Worm (Caenorhabditis elegans) whole organism, L1 larva: Measurements from ENCODE around the gene rde-4.

Source experiments
- C04F5.9 ChIP-seq: sonication (generic microtip); optimal IDR thresholded peaks from 2 replicates; lab custom pipeline; 2016; ENCODE audit warnings: missing genetic modification characterization, missing compliant biosample characterization
- C16A3.4 ChIP-seq: fragments of 150-350 bp; optimal IDR thresholded peaks from 2 replicates; lab custom pipeline; 2014; ENCODE audit warnings: missing biosample characterization, missing genetic modification characterization
- C34B4.2 ChIP-seq: sonication (generic microtip); optimal IDR thresholded peaks from 2 replicates; lab custom pipeline; 2017; ENCODE audit warnings: mild to moderate bottlenecking, missing genetic modification characterization, missing compliant biosample characterization
- Y116A8C.19 ChIP-seq: sonication (generic microtip); optimal IDR thresholded peaks from 2 replicates; lab custom pipeline; 2016; ENCODE audit warnings: missing compliant biosample characterization, missing genetic modification characterization, borderline replicate concordance
- aly-2 ChIP-seq: fragments of 150-350 bp; optimal IDR thresholded peaks from 2 replicates; lab custom pipeline; 2014; ENCODE audit warnings: missing biosample characterization, missing genetic modification characterization
- ama-1 ChIP-seq: fragments of 150-350 bp; optimal IDR thresholded peaks from 2 replicates; lab custom pipeline; 2014
- ceh-82 ChIP-seq, 3 experiments: fragments of 150-350 bp in 1 of 3; sonication (generic microtip) in 2 of 3; optimal IDR thresholded peaks; 2 replicates each; lab custom pipeline; 2014 to 2017; ENCODE audit warnings: missing biosample characterization in 3 of 3, missing genetic modification characterization in 3 of 3
- ceh-88 ChIP-seq: fragments of 200-800 bp; sonication (Bioruptor generic); IDR thresholded peaks from 2 replicates; pipeline ENCODE4 v1.3.6; 2022; ENCODE audit warnings: missing genetic modification characterization, missing compliant biosample characterization
- dsc-1 ChIP-seq: sonication (generic microtip); optimal IDR thresholded peaks from 2 replicates; lab custom pipeline; 2016; ENCODE audit warnings: mild to moderate bottlenecking, missing genetic modification characterization, missing compliant biosample characterization
- efl-1 ChIP-seq, 4 experiments: fragments of 150-350 bp; optimal IDR thresholded peaks in 3 of 4; peaks in 1 of 4; 1 replicate in 1 of 4; 2 replicates in 3 of 4; lab custom pipeline; 2014; ENCODE audit warnings: missing biosample characterization in 2 of 4, missing genetic modification characterization in 2 of 4, missing genetic modification reagents in 2 of 4
- egl-27 ChIP-seq, 2 experiments: fragments of 150-350 bp in 1 of 2; sonication (generic microtip); optimal IDR thresholded peaks; 3 replicates each; lab custom pipeline; 2017 to 2018; ENCODE audit warnings: missing biosample characterization in 2 of 2, missing genetic modification characterization in 2 of 2, missing genetic modification reagents in 2 of 2
- elt-2 ChIP-seq: sonication (generic microtip); optimal IDR thresholded peaks from 2 replicates; lab custom pipeline; 2016; ENCODE audit warnings: missing genetic modification characterization, mild to moderate bottlenecking, inconsistent platforms, missing compliant biosample characterization, missing genetic modification reagents
- elt-3 ChIP-seq, 6 experiments: fragments of 150-350 bp in 1 of 6; sonication (generic microtip); optimal IDR thresholded peaks; 2 replicates each; lab custom pipeline; 2017 to 2018; ENCODE audit warnings: missing biosample characterization in 6 of 6, missing genetic modification characterization in 6 of 6, inconsistent platforms in 1 of 6
- ets-5 ChIP-seq: fragments of 200-800 bp; sonication (Bioruptor generic); IDR thresholded peaks from 2 replicates; pipeline ENCODE4 v1.3.6; 2022; ENCODE audit warnings: missing genetic modification characterization, missing compliant biosample characterization
- grh-1 ChIP-seq: fragments of 200-800 bp; sonication (Bioruptor generic); IDR thresholded peaks from 2 replicates; pipeline ENCODE4 v1.3.6; 2022; ENCODE audit warnings: missing genetic modification reagents, missing genetic modification characterization, missing compliant biosample characterization
- hpl-2 ChIP-seq: fragments of 150-350 bp; optimal IDR thresholded peaks from 2 replicates; lab custom pipeline; 2014; ENCODE audit warnings: missing biosample characterization, missing genetic modification reagents, missing genetic modification characterization
- lin-13 ChIP-seq: fragments of 150-350 bp; optimal IDR thresholded peaks from 2 replicates; lab custom pipeline; 2014; ENCODE audit warnings: missing biosample characterization, missing genetic modification reagents, missing genetic modification characterization
- lin-14 ChIP-seq: fragments of 200-800 bp; sonication (Bioruptor generic); optimal IDR thresholded peaks from 2 replicates; lab custom pipeline; 2018; ENCODE audit warnings: mild to moderate bottlenecking, missing genetic modification characterization, moderate library complexity, missing compliant biosample characterization
- lin-15B ChIP-seq: fragments of 150-350 bp; sonication (generic microtip); optimal IDR thresholded peaks from 3 replicates; lab custom pipeline; 2014; ENCODE audit warnings: missing biosample characterization, missing genetic modification characterization
- lin-35 ChIP-seq, 2 experiments: fragments of 150-350 bp; optimal IDR thresholded peaks; 2 replicates each; lab custom pipeline; 2014; ENCODE audit warnings: missing biosample characterization in 2 of 2, missing genetic modification characterization in 2 of 2, missing genetic modification reagents in 2 of 2
- lir-3 ChIP-seq: sonication (generic microtip); optimal IDR thresholded peaks from 2 replicates; lab custom pipeline; 2016; ENCODE audit warnings: mild to moderate bottlenecking, missing genetic modification characterization, moderate library complexity, missing compliant biosample characterization; ENCODE audit not compliant: poor library complexity
- lsy-2 ChIP-seq, 2 experiments: fragments of 150-350 bp; optimal IDR thresholded peaks; 2 replicates each; lab custom pipeline; 2014; ENCODE audit warnings: missing biosample characterization in 2 of 2, missing genetic modification characterization in 2 of 2
- nhr-11 ChIP-seq: fragments of 150-350 bp; optimal IDR thresholded peaks from 2 replicates; lab custom pipeline; 2014; ENCODE audit warnings: missing biosample characterization, missing genetic modification characterization
- nhr-12 ChIP-seq: sonication (generic microtip); optimal IDR thresholded peaks from 2 replicates; lab custom pipeline; 2017; ENCODE audit warnings: missing biosample characterization, missing genetic modification characterization
- nhr-19 ChIP-seq: fragments of 200-800 bp; sonication (Bioruptor generic); conservative IDR thresholded peaks from 2 replicates; pipeline ENCODE4 v1.3.6; 2022; ENCODE audit warnings: missing genetic modification characterization, missing compliant biosample characterization
- nhr-20 ChIP-seq: sonication (generic microtip); optimal IDR thresholded peaks from 2 replicates; lab custom pipeline; 2016; ENCODE audit warnings: mild to moderate bottlenecking, missing genetic modification characterization, missing compliant biosample characterization
- nhr-237 ChIP-seq: fragments of 150-350 bp; optimal IDR thresholded peaks from 2 replicates; lab custom pipeline; 2014; ENCODE audit warnings: missing biosample characterization, missing genetic modification characterization
- nhr-47 ChIP-seq: sonication (generic microtip); optimal IDR thresholded peaks from 2 replicates; lab custom pipeline; 2016; ENCODE audit warnings: mild to moderate bottlenecking, missing genetic modification characterization, moderate library complexity, missing compliant biosample characterization
- nhr-71 ChIP-seq: sonication (generic microtip); optimal IDR thresholded peaks from 2 replicates; lab custom pipeline; 2016; ENCODE audit warnings: mild to moderate bottlenecking, missing genetic modification characterization, moderate library complexity, missing compliant biosample characterization
- nhr-84 ChIP-seq: sonication (generic microtip); optimal IDR thresholded peaks from 2 replicates; lab custom pipeline; 2017; ENCODE audit warnings: missing biosample characterization, missing genetic modification characterization
- nhr-85 ChIP-seq: sonication (generic microtip); peaks from one replicate; lab custom pipeline; 2016; ENCODE audit warnings: missing genetic modification characterization, inconsistent platforms, missing compliant biosample characterization
- nhr-90 ChIP-seq: sonication (generic microtip); optimal IDR thresholded peaks from 2 replicates; lab custom pipeline; 2016; ENCODE audit warnings: mild to moderate bottlenecking, missing genetic modification characterization, missing compliant biosample characterization; ENCODE audit not compliant: poor library complexity
- pag-3 ChIP-seq: sonication (generic microtip); optimal IDR thresholded peaks from 2 replicates; lab custom pipeline; 2017; ENCODE audit warnings: missing genetic modification characterization, mild to moderate bottlenecking, missing compliant biosample characterization, antibody characterized with exemption, borderline replicate concordance; ENCODE audit not compliant: insufficient read depth
- pax-3 ChIP-seq: fragments of 200-800 bp; sonication (Bioruptor generic); optimal IDR thresholded peaks from 2 replicates; lab custom pipeline; 2018; ENCODE audit warnings: mild to moderate bottlenecking, missing genetic modification characterization, moderate library complexity, missing compliant biosample characterization
- skn-1 ChIP-seq: fragments of 150-350 bp; optimal IDR thresholded peaks from 2 replicates; lab custom pipeline; 2014; ENCODE audit warnings: missing biosample characterization, missing genetic modification characterization
- snpc-4 ChIP-seq: fragments of 150-350 bp; optimal IDR thresholded peaks from 2 replicates; lab custom pipeline; 2014; ENCODE audit warnings: missing biosample characterization, missing genetic modification characterization
- snu-23 ChIP-seq: sonication (generic microtip); optimal IDR thresholded peaks from 2 replicates; lab custom pipeline; 2016; ENCODE audit warnings: missing genetic modification characterization, missing compliant biosample characterization
- sptf-1 ChIP-seq: fragments of 150-350 bp; optimal IDR thresholded peaks from 2 replicates; lab custom pipeline; 2014; ENCODE audit warnings: missing biosample characterization, missing genetic modification characterization
- sup-37 ChIP-seq: fragments of 200-800 bp; sonication (Bioruptor generic); optimal IDR thresholded peaks from 2 replicates; lab custom pipeline; 2018; ENCODE audit warnings: mild to moderate bottlenecking, missing genetic modification characterization, missing compliant biosample characterization
- swsn-7 ChIP-seq: sonication (generic microtip); optimal IDR thresholded peaks from 2 replicates; lab custom pipeline; 2016; ENCODE audit warnings: missing genetic modification characterization, missing compliant biosample characterization
- unc-130 ChIP-seq: fragments of 150-350 bp; optimal IDR thresholded peaks from 2 replicates; lab custom pipeline; 2017; ENCODE audit warnings: missing biosample characterization, missing genetic modification characterization, inconsistent platforms
- unc-62 ChIP-seq: fragments of 150-350 bp; optimal IDR thresholded peaks from 2 replicates; lab custom pipeline; 2014; ENCODE audit warnings: missing biosample characterization, missing genetic modification reagents, missing genetic modification characterization
- unc-98 ChIP-seq: fragments of 200-800 bp; sonication (Bioruptor generic); IDR thresholded peaks from 2 replicates; pipeline ENCODE4 v1.3.6; 2022; ENCODE audit warnings: missing genetic modification characterization, missing compliant biosample characterization
- xbp-1 ChIP-seq: sonication (generic microtip); optimal IDR thresholded peaks from 2 replicates; lab custom pipeline; 2016; ENCODE audit warnings: missing genetic modification characterization, missing compliant biosample characterization
- zag-1 ChIP-seq: fragments of 150-350 bp; optimal IDR thresholded peaks from 2 replicates; lab custom pipeline; 2014; ENCODE audit warnings: missing biosample characterization, missing genetic modification characterization
- zip-4 ChIP-seq: fragments of 200-800 bp; sonication (Bioruptor generic); optimal IDR thresholded peaks from 2 replicates; lab custom pipeline; 2018; ENCODE audit warnings: mild to moderate bottlenecking, missing genetic modification characterization, moderate library complexity, missing compliant biosample characterization

The rde-4 gene

ce11 chrIII:10214540-10214979 is 3.9 kb downstream of the rde-4 start (continued):
- TF ChIP-seq ceh-82 (tag; optimal IDR thresholded peaks at IDR 0.05; lab: Kevin White, UChicago) (no peak), grh-1 (GFP tag; lab: Robert Waterston, UW) (peak; percentile 58), lin-35 (GFP tag; optimal IDR thresholded peaks at IDR 0.05; lab: Kevin White, UChicago) (peak in 1 of 2 experiments; percentile 62), ama-1 (lab: Kevin White, UChicago) (peak; percentile 86), aly-2 (tag; lab: Kevin White, UChicago) (peak; percentile 99), ets-5 (GFP tag; lab: Robert Waterston, UW) (no peak), nhr-90 (tag; lab: Kevin White, UChicago) (peak; percentile 69), sptf-1 (tag; lab: Kevin White, UChicago) (no peak), xbp-1 (tag; lab: Kevin White, UChicago) (peak; percentile 48), C34B4.2 (tag; lab: Kevin White, UChicago) (no peak), C16A3.4 (tag; lab: Kevin White, UChicago) (no peak), pax-3 (tag; lab: Kevin White, UChicago) (peak; percentile 59), sup-37 (peak; percentile 38), unc-62 (no peak), dsc-1 (peak; percentile 10), egl-27 (tag; optimal IDR thresholded peaks at IDR 0.05; lab: Kevin White, UChicago) (no peak), nhr-20 (tag; lab: Kevin White, UChicago) (peak; percentile 45), zip-4 (GFP tag; lab: Kevin White, UChicago) (no peak), nhr-19 (GFP tag; lab: Robert Waterston, UW) (peak; percentile 61), nhr-12 (tag; lab: Kevin White, UChicago) (no peak), hpl-2 (GFP tag; lab: Kevin White, UChicago) (peak; percentile 46), lin-14 (GFP tag; lab: Kevin White, UChicago) (peak; percentile 24), pag-3 (tag; lab: Kevin White, UChicago) (no peak), ceh-88 (GFP tag; lab: Robert Waterston, UW) (peak; percentile 45; the same call in 1 of the 2 replicates), skn-1 (no peak), nhr-84 (tag; lab: Kevin White, UChicago) (no peak), zag-1 (tag; lab: Kevin White, UChicago) (no peak), C04F5.9 (tag; lab: Kevin White, UChicago) (peak; percentile 59), swsn-7 (peak; percentile 28), elt-3 (tag; optimal IDR thresholded peaks at IDR 0.05; lab: Kevin White, UChicago) (no peak), nhr-11 (tag; lab: Kevin White, UChicago) (no peak), lir-3 (tag; lab: Kevin White, UChicago) (peak; percentile 3), snpc-4 (no peak), snu-23 (GFP tag; lab: Kevin White, UChicago) (peak; percentile 75), nhr-47 (tag; lab: Kevin White, UChicago) (peak; percentile 66), nhr-71 (tag; lab: Kevin White, UChicago) (peak; percentile 75), elt-2 (tag; lab: Kevin White, UChicago) (peak; percentile 60), unc-98 (GFP tag; lab: Robert Waterston, UW) (no peak; the same call in 1 of the 2 replicates)

ce11 chrIII:10211889-10212494 is 6.5 kb downstream of the rde-4 start, which contains the start of the genes blos-1 and best-18:
blos-1 (minus strand) TSS chrIII:10211946.
best-18 (plus strand) TSS chrIII:10212396.
- no peak for TF ChIP-seq Y116A8C.19 (tag; lab: Kevin White, UChicago)
- no peak for TF ChIP-seq efl-1 (optimal IDR thresholded peaks at IDR 0.05; lab: Kevin White, UChicago)
- TF ChIP-seq efl-1 (GFP tag; optimal IDR thresholded peaks at IDR 0.05 in 1 of 2; lab: Kevin White, UChicago), result no peak
- no peak for TF ChIP-seq unc-62
- no peak for TF ChIP-seq lsy-2 (tag; optimal IDR thresholded peaks at IDR 0.05; lab: Kevin White, UChicago)
- TF ChIP-seq unc-130 (tag; lab: Kevin White, UChicago), result no peak
- TF ChIP-seq lin-15B, result no peak
- no peak for TF ChIP-seq lin-13 (GFP tag; lab: Kevin White, UChicago)
- no peak for TF ChIP-seq nhr-237 (tag; lab: Kevin White, UChicago)
- no peak for TF ChIP-seq nhr-85 (tag; lab: Kevin White, UChicago)
- TF ChIP-seq sup-37, result no peak
